Fruit fly (Drosophila melanogaster): ENCODE measurements around the gene CG17600.

Gene CG17600

DNA sequence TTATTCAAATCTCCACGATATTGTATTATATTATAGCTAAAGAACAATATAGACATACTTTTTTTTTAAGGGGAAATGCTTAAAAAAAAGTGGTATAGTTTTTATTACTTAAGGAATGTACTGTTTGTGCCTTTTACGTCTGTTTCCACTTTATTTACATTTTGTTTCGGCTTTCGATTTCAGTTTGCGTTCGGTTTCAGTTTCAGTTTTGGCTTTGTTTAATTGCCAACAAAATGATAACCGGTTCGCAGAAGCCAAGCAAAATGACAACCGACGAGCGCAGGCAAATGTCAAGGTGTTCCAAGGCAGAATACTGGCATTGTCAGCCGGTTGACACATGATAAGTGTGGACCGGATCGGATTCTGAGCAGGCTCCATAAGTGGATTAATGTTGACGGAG, 12.2 kb downstream of the CG17600 start:
- no peak for TF ChIP-seq rgr (GFP tag; optimal IDR thresholded peaks at IDR 0.05)
- TF ChIP-seq foxo (GFP tag; optimal IDR thresholded peaks at IDR 0.05) = no peak
- TF ChIP-seq pan (optimal IDR thresholded peaks at IDR 0.05) = no peak
- TF ChIP-seq Hr78 (GFP tag; optimal IDR thresholded peaks at IDR 0.05) = no peak

DNA sequence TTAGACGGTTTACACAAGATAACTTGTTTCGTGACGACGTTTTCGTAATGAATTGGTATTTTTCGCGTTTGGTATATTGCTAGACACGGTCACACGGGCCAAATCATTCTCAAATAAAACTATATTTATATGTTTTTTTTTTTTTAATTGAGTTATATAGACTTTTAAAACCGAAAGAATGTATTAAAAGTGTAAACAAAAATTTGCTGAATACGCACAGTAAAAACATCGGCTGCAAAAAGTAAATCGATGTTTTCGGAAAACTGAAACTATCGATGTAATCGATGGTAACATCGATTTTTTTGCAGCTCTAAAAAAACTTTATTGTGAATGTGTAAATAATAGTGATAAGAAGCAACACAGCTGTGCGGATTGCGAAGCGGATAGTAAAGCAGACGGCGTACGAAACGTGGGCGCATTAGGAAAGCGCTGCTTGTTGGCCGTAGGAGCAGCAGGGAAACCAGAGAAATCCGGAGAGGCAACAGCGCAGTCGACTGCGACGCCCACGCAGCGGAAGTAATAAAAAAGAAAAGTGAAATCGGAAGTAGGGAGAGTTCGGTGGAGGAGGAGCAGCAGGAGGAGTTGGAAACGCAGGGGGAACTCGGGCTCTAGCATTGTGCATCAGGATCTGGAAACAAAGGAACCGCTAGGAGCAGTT, 14.8 kb downstream of the CG17600 start, which contains the start of gene S6kII:
Gene S6kII, plus strand, starts transcription at position 301 of the 658 bp plus-strand sequence.
- peak; percentile 41 for TF ChIP-seq sage (GFP tag; optimal IDR thresholded peaks at IDR 0.05)
- TF ChIP-seq Jra (GFP tag; optimal IDR thresholded peaks at IDR 0.05) = no peak
- TF ChIP-seq brk (GFP tag; optimal IDR thresholded peaks at IDR 0.05) = peak; percentile 43

DNA sequence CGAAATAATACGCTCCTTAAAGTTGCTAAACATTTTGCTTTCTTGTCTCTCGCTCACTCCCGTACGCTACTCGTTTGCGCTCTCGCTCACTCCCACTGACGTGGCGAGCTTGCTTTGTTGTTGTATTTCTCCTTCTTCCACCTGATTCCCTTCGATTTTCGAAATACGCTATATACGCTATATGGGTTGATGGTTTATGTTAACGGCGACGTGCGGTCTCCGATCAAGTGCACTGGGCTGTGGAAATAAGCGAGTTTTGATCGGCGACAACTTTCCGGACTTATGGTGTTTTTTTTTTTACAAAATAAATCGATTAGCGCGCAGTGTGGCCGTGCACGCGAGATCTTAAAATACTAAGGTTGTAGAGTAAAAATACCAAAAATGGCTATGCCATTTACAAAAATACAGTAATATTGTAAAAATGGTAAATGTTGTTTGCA, 25.1 kb downstream of the CG17600 start, which contains the start of gene CG17598:
Gene CG17598, minus strand, starts transcription at position 319 of the 440 bp plus-strand sequence.
- TF ChIP-seq brk (GFP tag; optimal IDR thresholded peaks at IDR 0.05) (peak; percentile 16), jim (GFP tag; optimal IDR thresholded peaks at IDR 0.05) (no peak)

DNA sequence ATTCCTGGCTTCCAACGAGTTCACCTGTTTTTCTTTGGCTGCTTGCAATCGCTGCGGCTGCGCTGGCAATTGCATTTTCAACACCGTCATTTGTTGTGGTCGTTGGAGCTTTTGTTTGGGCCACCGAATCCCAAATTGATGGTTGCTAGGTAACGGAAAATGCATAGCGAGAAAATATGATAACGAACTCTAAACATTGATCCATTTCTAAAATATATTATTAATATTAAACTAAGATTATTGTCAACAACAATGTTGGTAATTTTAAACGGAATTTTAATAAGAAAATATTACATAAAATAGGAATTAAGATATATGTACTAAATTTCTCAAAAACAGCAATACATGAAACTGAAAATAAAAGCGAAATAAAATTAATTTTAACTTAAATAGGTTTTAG, 29.2 kb downstream of the CG17600 start, which contains the start of gene Cluap1:
Gene Cluap1, minus strand, starts transcription at position 101 of the 400 bp plus-strand sequence.
- TF ChIP-seq CG32264 (GFP tag; optimal IDR thresholded peaks at IDR 0.05) = no peak
- no peak for TF ChIP-seq Hnf4 (GFP tag; optimal IDR thresholded peaks at IDR 0.05)
- TF ChIP-seq psq (GFP tag; optimal IDR thresholded peaks at IDR 0.05) = no peak
- TF ChIP-seq Dfd (GFP tag; optimal IDR thresholded peaks at IDR 0.05) = no peak
- no peak for TF ChIP-seq Jra (GFP tag; optimal IDR thresholded peaks at IDR 0.05)
- no peak for TF ChIP-seq rgr (GFP tag; optimal IDR thresholded peaks at IDR 0.05)
- no peak for TF ChIP-seq woc (GFP tag; optimal IDR thresholded peaks at IDR 0.05)

DNA sequence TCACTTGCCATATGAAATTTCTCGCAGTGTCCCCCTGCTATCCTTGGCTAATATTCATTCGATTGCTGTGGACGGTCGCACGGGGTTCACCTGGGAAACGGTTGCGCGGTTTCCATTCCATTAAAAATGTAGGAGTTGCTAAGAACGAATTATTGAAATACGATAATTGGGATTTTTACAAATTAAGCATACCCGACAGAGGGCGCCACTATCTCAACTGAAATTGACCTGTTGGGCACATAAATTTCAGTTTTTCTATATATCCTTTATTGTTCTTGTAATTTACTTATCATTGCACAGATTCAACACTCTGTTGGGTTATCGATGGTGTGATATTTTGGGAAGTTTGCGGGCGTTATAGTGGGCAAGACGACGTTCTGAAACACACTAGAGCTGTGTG, 29.7 kb downstream of the CG17600 start:
- TF ChIP-seq Dfd (GFP tag; optimal IDR thresholded peaks at IDR 0.05) (no peak), pan (optimal IDR thresholded peaks at IDR 0.05) (no peak), Rel (GFP tag; optimal IDR thresholded peaks at IDR 0.05) (no peak), Rel (tag; optimal IDR thresholded peaks at IDR 0.05) (no peak), Jra (GFP tag; optimal IDR thresholded peaks at IDR 0.05) (no peak), dl (GFP tag; optimal IDR thresholded peaks at IDR 0.05; ENCODE audit: insufficient read depth in 1 of 2, partially characterized antibody in 2 of 2) (no peak), Hr83 (GFP tag; optimal IDR thresholded peaks at IDR 0.05; ENCODE audit: poor library complexity, severe bottlenecking) (no peak), woc (GFP tag; optimal IDR thresholded peaks at IDR 0.05) (no peak), Myc (optimal IDR thresholded peaks at IDR 0.05) (no peak), psq (GFP tag; optimal IDR thresholded peaks at IDR 0.05) (no peak), jim (GFP tag; optimal IDR thresholded peaks at IDR 0.05) (no peak), sage (GFP tag; optimal IDR thresholded peaks at IDR 0.05) (no peak), foxo (GFP tag; optimal IDR thresholded peaks at IDR 0.05) (no peak), rgr (GFP tag; optimal IDR thresholded peaks at IDR 0.05) (no peak), sv (GFP tag; optimal IDR thresholded peaks at IDR 0.05) (no peak), Sp1 (GFP tag; optimal IDR thresholded peaks at IDR 0.05) (no peak), h (GFP tag; optimal IDR thresholded peaks at IDR 0.05) (no peak)

DNA sequence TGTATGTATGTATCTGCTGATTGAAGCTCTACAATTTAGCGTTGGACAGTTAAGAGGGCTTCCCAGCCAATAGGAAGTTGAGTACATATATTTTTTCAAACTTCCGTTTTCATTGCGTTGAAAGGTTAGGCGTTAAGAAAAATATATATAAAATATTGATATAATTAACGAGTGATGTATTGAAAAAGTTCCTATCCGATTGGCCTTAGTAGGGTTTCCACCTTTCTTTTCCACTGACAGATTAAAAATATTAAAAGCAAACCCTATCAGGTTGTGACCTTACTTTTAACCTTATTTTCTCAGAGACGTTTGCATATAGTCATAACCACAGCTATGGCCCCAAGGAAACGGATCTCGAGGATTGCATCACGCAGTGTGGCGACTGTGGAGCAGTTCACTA, 31.8 kb downstream of the CG17600 start, which contains the start of gene CG17601:
Gene CG17601, plus strand, starts transcription at position 301 of the 400 bp plus-strand sequence.
- TF ChIP-seq Rel (GFP tag; optimal IDR thresholded peaks at IDR 0.05) = no peak
- TF ChIP-seq Rel (tag; optimal IDR thresholded peaks at IDR 0.05) = no peak
- TF ChIP-seq OdsH (GFP tag; optimal IDR thresholded peaks at IDR 0.05) = no peak
- TF ChIP-seq Dif (GFP tag; optimal IDR thresholded peaks at IDR 0.05; ENCODE audit: partially characterized antibody) = no peak
- no peak for TF ChIP-seq N (GFP tag; optimal IDR thresholded peaks at IDR 0.05)
- TF ChIP-seq Sp1 (GFP tag; optimal IDR thresholded peaks at IDR 0.05) = no peak

DNA sequence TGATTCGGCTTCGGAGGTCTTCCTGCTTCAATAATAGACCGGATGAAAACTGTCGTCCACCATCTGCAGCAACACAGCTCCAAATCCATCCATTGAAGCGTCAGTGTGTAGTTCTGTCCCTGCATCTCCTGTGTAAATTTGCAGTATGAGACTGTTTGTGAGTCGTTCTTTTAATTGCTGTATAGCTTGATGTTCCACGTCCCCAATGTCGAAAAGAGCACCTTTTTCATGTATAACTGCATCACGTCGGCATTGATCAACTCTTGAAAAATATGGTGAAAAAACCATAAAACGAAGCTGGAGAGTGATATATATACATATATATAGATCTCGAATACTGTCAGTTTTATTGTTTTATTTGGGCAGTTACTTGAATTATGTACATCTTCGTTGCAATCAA, 59.4 kb downstream of the CG17600 start:
- TF ChIP-seq Mio (GFP tag; optimal IDR thresholded peaks at IDR 0.05) (no peak), brk (GFP tag; optimal IDR thresholded peaks at IDR 0.05) (no peak), dmrt93B (GFP tag; optimal IDR thresholded peaks at IDR 0.05) (no peak), br (GFP tag; optimal IDR thresholded peaks at IDR 0.05) (no peak), jim (GFP tag; optimal IDR thresholded peaks at IDR 0.05) (no peak), tai (GFP tag; optimal IDR thresholded peaks at IDR 0.05) (no peak), psq (GFP tag; optimal IDR thresholded peaks at IDR 0.05) (no peak), Rel (GFP tag; optimal IDR thresholded peaks at IDR 0.05) (no peak), Rel (tag; optimal IDR thresholded peaks at IDR 0.05) (no peak), foxo (GFP tag; optimal IDR thresholded peaks at IDR 0.05) (no peak), Dfd (GFP tag; optimal IDR thresholded peaks at IDR 0.05) (no peak), Sp1 (GFP tag; optimal IDR thresholded peaks at IDR 0.05) (no peak), GATAd (GFP tag; optimal IDR thresholded peaks at IDR 0.05) (no peak)
